1 fruit fly cellular context compared by ENCODE assay signal in the genomic region with DNA sequence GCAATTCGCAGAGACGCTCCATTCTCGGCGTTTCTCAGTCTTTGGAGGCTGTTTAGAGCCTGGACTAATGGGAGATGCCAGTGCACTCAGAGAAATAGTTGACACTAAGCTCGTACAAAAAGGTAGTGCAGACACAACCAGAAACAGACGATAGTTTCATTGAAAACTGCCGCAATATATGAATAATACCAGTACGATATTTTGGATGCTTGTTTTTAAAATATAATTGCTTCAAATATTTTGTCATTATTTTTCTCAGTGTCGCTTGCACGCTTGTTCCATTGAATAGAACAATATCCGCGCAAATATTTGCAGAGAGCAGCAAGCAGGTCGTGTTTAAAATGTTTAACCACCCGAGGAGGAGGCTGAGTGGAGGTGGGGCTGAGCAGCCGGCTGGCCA.
TF ChIP-seq lines count a peak whose summit lies in the region.

No protein-coding gene starts in this region.

TF ChIP-seq in whole organism, prepupa, 60 proteins besides CTCF, POLR2A, EP300 and RAD21 (continued from another document):
- TF ChIP-seq fkh (GFP tag; optimal IDR thresholded peaks at IDR 0.05; lab: Kevin White, UChicago) = no peak
TF ChIP-seq in whole organism, prepupa: peak in this region for 20.
